Worm (Caenorhabditis elegans) whole organism, young adult: Measurements from ENCODE around the gene aat-8.

Source experiments
- F23B12.7 ChIP-seq: sonication (generic microtip); optimal IDR thresholded peaks from 2 replicates; lab custom pipeline; 2017; ENCODE audit warnings: missing genetic modification characterization, mild to moderate bottlenecking, missing compliant biosample characterization, antibody characterized with exemption, moderate library complexity; ENCODE audit not compliant: insufficient read depth
- efl-1 ChIP-seq: fragments of 150-350 bp; optimal IDR thresholded peaks from 2 replicates; lab custom pipeline; 2014; ENCODE audit warnings: missing biosample characterization, missing genetic modification reagents, missing genetic modification characterization
- hlh-12 ChIP-seq: sonication (generic microtip); optimal IDR thresholded peaks from 2 replicates; lab custom pipeline; 2016; ENCODE audit warnings: missing genetic modification characterization, missing compliant biosample characterization
- pha-4 ChIP-seq: fragments of 150-350 bp; sonication (generic microtip); optimal IDR thresholded peaks from 2 replicates; lab custom pipeline; 2014; ENCODE audit warnings: missing biosample characterization, missing genetic modification reagents, missing genetic modification characterization
- tbx-9 ChIP-seq: sonication (generic microtip); optimal IDR thresholded peaks from 2 replicates; lab custom pipeline; 2016; ENCODE audit warnings: borderline replicate concordance, missing genetic modification characterization, inconsistent platforms, missing compliant biosample characterization
- zfh-2 ChIP-seq: fragments of 200-800 bp; sonication (Bioruptor generic); conservative IDR thresholded peaks from 2 replicates; pipeline ENCODE4 v1.3.6; 2022; ENCODE audit warnings: missing genetic modification reagents, missing genetic modification characterization, missing compliant biosample characterization

DNA sequence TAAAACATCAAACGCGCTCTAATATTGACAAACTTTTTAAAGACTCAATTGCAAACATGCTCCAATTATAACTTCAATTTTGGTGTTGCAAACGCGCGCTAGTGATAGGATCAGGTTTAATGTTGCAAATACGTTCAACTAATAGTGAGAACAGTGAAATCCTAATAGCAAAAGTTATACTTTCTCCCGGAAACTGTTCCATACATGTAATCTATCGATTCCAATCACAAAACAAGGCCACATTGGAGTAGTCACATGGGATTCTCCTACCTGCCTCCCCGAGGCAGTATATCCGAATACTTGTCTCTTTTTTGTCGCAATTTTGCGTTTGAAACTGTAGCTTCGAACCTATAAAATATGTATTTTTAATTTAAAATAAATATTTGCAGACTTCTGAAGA, 5.0 kb upstream of the aat-8 start:
- TF ChIP-seq F23B12.7 (tag; lab: Kevin White, UChicago) (no peak), pha-4 (no peak), efl-1 (GFP tag; lab: Kevin White, UChicago) (no peak), tbx-9 (no peak), zfh-2 (GFP tag; lab: Robert Waterston, UW) (no peak), hlh-12 (tag; lab: Kevin White, UChicago) (no peak)
